Worm (Caenorhabditis elegans) whole organism, L4/young adult: ENCODE results near the gene str-225.

Experiments used
- W03F9.2 ChIP-seq: fragments of 150-350 bp; optimal IDR thresholded peaks from 2 replicates; lab custom pipeline; 2014; ENCODE audit warnings: missing biosample characterization, missing genetic modification characterization
- dao-5 ChIP-seq: sonication (generic microtip); optimal IDR thresholded peaks from 2 replicates; lab custom pipeline; 2016; ENCODE audit warnings: missing genotype, missing genetic modification characterization, moderate library complexity, missing compliant biosample characterization
- him-1 ChIP-seq: sonication (generic microtip); optimal IDR thresholded peaks from 2 replicates; lab custom pipeline; 2016; ENCODE audit warnings: missing genotype, missing genetic modification reagents, missing genetic modification characterization, missing compliant biosample characterization

DNA sequence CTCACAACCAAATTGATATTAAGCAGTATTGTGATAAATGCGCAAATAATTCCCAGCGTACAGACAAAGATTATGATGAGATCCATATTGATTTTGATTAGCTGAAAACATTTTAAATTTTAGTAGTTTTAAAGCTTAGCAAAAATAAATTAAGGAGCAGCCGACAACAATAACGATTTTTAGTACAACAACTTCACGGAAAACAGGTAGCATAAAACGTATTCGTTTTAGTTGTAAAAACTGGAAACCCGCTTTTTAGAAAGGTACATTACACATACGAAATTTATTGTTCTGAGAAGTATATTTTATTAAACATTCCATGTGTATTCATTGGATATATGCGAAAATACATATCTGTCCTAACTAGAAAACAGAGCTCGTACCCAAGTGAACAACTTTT lies 17.2 kb upstream of the str-225 start, which contains the start of gene srbc-36:
- TF ChIP-seq dao-5 (tag; lab: Kevin White, UChicago): no peak
- TF ChIP-seq him-1 (tag; lab: Kevin White, UChicago): no peak
- no peak for TF ChIP-seq W03F9.2
